Fruit fly (Drosophila melanogaster) whole organism, adult: ENCODE measurements around the gene DppIII.

ENCODE experiments used
- CG11617 ChIP-seq: fragments of 200-800 bp; sonication (Bioruptor generic); optimal IDR thresholded peaks from 2 replicates; lab custom pipeline; 2017; ENCODE audit warnings: mild to moderate bottlenecking, missing biosample characterization, missing genetic modification reagents, missing genetic modification characterization
- CG14711 ChIP-seq: fragments of 200-800 bp; sonication (Bioruptor generic); optimal IDR thresholded peaks from 2 replicates; lab custom pipeline; 2018; ENCODE audit warnings: missing biosample characterization, mild to moderate bottlenecking, missing genetic modification characterization, moderate library complexity
- CG1620 ChIP-seq: fragments of 200-800 bp; sonication (Bioruptor generic); optimal IDR thresholded peaks from 2 replicates; lab custom pipeline; 2016; ENCODE audit warnings: missing biosample characterization, missing genetic modification characterization
- CG5204 ChIP-seq: fragments of 200-800 bp; sonication (Bioruptor generic); optimal IDR thresholded peaks from 2 replicates; lab custom pipeline; 2016; ENCODE audit warnings: missing biosample characterization, missing genetic modification characterization
- CG7045 ChIP-seq: fragments of 200-800 bp; sonication (Bioruptor generic); optimal IDR thresholded peaks from 2 replicates; lab custom pipeline; 2017; ENCODE audit warnings: missing biosample characterization, mild to moderate bottlenecking, missing genetic modification characterization
- CG7101 ChIP-seq: fragments of 200-800 bp; sonication (Bioruptor generic); optimal IDR thresholded peaks from 2 replicates; lab custom pipeline; 2018; ENCODE audit warnings: missing biosample characterization, mild to moderate bottlenecking, missing genetic modification characterization, moderate library complexity
- Clk ChIP-seq: fragments of 200-800 bp; sonication (Bioruptor generic); optimal IDR thresholded peaks from 2 replicates; lab custom pipeline; 2017; ENCODE audit warnings: missing biosample characterization, missing genetic modification characterization
- kay ChIP-seq: fragments of 200-800 bp; sonication (Bioruptor generic); peaks from one replicate; lab custom pipeline; 2016; ENCODE audit warnings: missing biosample characterization, missing genetic modification characterization, borderline replicate concordance
- toe ChIP-seq: fragments of 200-800 bp; sonication (Bioruptor generic); optimal IDR thresholded peaks from 2 replicates; lab custom pipeline; 2016; ENCODE audit warnings: missing biosample characterization, missing genetic modification characterization

dm6 chr3R:8336012-8336567 lies 8.1 kb upstream of the DppIII start:
- TF ChIP-seq CG7045 (GFP tag; lab: Kevin White, UChicago): no peak
- TF ChIP-seq CG14711 (tag; lab: Kevin White, UChicago): no peak
- no peak for TF ChIP-seq kay (GFP tag; lab: Kevin White, UChicago)
- no peak for TF ChIP-seq CG5204 (GFP tag; lab: Kevin White, UChicago)
- TF ChIP-seq Clk: no peak
- TF ChIP-seq toe (GFP tag; lab: Kevin White, UChicago): no peak
- TF ChIP-seq CG1620 (GFP tag; lab: Kevin White, UChicago): no peak
- TF ChIP-seq CG11617: no peak
- no peak for TF ChIP-seq CG7101 (tag; lab: Kevin White, UChicago)
